Fruit fly (Drosophila melanogaster): ENCODE results near the gene Tailor.

DNA sequence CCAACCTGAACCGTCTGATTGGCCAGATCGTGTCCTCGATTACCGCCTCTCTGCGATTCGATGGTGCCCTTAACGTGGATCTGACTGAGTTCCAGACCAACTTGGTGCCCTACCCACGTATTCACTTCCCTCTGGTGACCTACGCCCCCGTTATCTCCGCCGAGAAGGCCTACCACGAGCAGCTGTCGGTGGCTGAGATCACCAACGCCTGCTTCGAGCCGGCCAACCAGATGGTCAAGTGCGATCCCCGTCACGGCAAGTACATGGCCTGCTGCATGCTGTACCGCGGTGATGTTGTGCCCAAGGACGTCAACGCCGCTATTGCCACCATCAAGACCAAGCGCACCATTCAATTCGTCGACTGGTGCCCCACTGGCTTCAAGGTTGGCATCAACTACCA lies 2.0 kb upstream of the Tailor start:
- TF ChIP-seq CTCF (optimal IDR thresholded peaks at IDR 0.05) (no peak), CG8478 (optimal IDR thresholded peaks at IDR 0.05) (no peak)

Data from S2 (cell line).